Worm (Caenorhabditis elegans): ENCODE data around the gene Y81B9A.2.
"Not testable (repeated sequence)": the region's sequence is repeated elsewhere in the genome, so short reads cannot be mapped to it uniquely, and the experiment has no call there.

Y81B9A.2 gene

ce11 chrX:9194081-9194480, 10.1 kb downstream of the Y81B9A.2 start:
- TF ChIP-seq aha-1 (tag) (peak; percentile 93), Y105C5A.15 (GFP tag; IDR thresholded peaks at IDR 0.05) (no peak), unc-62 (GFP tag; optimal IDR thresholded peaks at IDR 0.05 in 1 of 2) (peak in 1 of 2 experiments; percentile 70), unc-62 (tag; optimal IDR thresholded peaks at IDR 0.05) (no peak)

DNA sequence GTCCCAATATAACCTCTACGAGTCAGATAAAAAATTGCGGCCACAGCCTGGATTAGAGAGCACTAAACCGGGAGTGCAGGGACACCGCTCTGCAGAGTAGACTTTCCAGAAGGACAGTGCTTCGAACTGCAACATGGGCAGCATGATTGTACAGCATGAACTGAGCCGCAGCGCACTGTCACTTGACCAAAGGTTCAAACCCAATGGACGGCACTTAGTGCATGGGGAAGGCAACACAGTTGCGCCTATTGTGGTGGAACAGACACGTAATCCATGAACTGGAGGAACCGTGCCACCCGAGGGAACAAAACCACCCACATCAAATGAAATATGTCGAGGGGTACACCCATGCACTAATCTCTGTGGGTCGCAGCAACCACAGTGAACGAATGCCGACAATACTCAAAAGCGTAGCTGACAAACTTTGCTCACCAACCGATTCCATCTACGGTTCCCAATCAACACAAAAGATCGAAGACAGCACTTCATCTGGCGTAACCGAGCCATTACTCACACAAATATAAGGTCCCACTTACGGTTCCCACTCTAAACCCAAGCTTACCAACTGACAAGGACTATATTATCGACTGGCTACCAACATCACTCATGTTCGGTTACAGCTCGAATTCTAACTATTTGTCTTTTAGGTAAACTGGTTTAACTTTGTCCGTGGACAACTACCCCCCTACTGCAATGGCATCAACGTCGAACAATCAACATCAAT, 11.6 kb downstream of the Y81B9A.2 start:
- TF ChIP-seq unc-62 (GFP tag; optimal IDR thresholded peaks at IDR 0.05 in 1 of 2), result peak in 1 of 2 experiments; percentile 77
- no peak for TF ChIP-seq unc-62 (tag; optimal IDR thresholded peaks at IDR 0.05)
- TF ChIP-seq aha-1 (tag), result peak; percentile 96
- TF ChIP-seq R02D3.7 (tag; optimal IDR thresholded peaks at IDR 0.05), result no peak

DNA sequence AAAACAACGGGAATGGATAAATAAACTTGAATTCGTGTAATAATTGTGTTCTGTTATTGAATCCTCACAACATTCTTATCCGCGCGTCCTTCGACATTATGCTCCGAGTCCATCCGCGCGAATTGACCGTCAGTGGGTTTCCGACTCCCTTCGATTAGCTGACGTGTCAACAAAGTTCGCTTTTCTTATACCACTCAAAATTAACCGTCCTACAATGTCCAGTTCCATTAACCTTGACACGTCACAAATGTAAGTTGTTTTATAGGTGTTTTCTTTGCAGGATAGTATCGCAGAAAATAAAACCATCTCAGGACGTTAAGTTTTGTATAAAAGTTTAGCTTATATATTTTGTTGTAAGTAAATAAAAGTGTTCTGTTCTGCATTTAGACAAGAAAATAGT, 19.5 kb downstream of the Y81B9A.2 start, which contains the start of gene crb-3:
TSS of gene crb-3 (plus strand) at position 301 of the 400 bp plus-strand sequence.
- TF ChIP-seq lin-29 (GFP tag; IDR thresholded peaks at IDR 0.05); spr-3 (GFP tag; optimal IDR thresholded peaks at IDR 0.05); attf-4 (tag; optimal IDR thresholded peaks at IDR 0.05): not testable (repeated sequence)

DNA sequence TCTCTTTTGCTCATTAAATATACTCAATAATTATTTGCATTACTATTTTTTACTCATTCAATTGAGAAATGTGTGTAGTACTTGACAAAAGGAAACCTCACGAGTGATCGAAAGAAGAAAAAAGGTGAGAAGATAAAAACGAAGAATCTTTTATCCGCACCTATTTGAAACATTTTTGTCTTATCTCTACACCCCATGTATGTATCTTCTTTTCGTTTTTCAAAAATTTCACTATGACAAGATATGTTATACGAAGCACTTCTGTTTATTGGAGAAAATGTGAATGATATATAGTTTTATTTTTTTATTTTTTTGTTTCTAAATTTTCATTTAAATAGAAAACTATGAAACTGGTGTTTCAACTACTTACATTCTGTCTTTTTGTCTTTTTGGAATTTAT, 21.1 kb downstream of the Y81B9A.2 start:
- TF ChIP-seq unc-62 (GFP tag; optimal IDR thresholded peaks at IDR 0.05 in 1 of 2), result peak in 1 of 2 experiments; percentile 53
- TF ChIP-seq unc-62 (tag; optimal IDR thresholded peaks at IDR 0.05), result no peak
- no peak for TF ChIP-seq T26A8.4 (GFP tag; IDR thresholded peaks at IDR 0.05)
- no peak for TF ChIP-seq ceh-32 (tag; optimal IDR thresholded peaks at IDR 0.05; ENCODE audit: poor library complexity)

DNA sequence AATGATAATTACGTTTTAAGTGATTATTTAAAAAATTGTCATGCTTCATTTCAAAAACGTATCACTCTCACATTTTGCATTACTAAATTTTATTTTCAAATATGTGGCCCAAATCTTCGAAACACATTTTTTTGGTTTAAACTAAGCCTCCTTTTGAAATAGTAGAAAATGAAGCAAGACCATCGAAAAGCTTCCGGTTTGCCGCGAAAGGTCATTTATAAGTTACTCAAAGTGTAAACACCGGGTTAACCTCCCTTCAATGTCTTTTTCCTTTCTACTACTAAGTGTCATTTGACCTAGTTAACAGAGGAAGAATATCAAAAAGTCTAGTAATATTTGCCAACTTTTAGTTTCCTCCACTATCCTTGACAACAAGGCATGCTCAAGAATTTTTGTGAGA, 22.8 kb downstream of the Y81B9A.2 start:
- TF ChIP-seq unc-62 (GFP tag; optimal IDR thresholded peaks at IDR 0.05 in 1 of 2) (peak in 1 of 2 experiments; percentile 93), unc-62 (tag; optimal IDR thresholded peaks at IDR 0.05) (no peak), sdz-12 (GFP tag; optimal IDR thresholded peaks at IDR 0.05) (no peak)

DNA sequence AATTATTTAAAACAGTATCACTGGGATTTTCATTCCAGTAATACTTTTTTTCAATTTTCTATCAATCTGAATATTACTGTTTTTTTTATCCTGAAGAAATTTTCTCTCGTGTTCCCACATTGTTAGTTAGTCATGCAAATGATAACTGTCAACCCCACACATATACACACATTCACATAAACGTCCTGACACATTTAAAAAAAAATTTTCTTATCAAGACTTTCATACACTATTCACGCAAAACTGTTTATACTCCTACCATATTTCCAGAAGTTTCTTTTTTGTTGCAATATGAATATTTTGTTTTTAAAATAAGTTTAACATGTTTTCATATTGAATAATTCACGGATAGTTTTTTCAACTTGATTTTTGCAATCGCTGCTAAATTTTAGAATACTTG, 24.6 kb downstream of the Y81B9A.2 start:
- TF ChIP-seq tag-97 (GFP tag; IDR thresholded peaks at IDR 0.05) (no peak), nhr-76 (tag; optimal IDR thresholded peaks at IDR 0.05) (no peak), mxl-3 (GFP tag; optimal IDR thresholded peaks at IDR 0.05) (no peak), snpc-4 (tag; optimal IDR thresholded peaks at IDR 0.05) (no peak), lir-3 (tag; optimal IDR thresholded peaks at IDR 0.05) (no peak), ceh-32 (tag; optimal IDR thresholded peaks at IDR 0.05; ENCODE audit: poor library complexity) (no peak), hlh-11 (tag; optimal IDR thresholded peaks at IDR 0.05) (peak; percentile 1), zip-11 (GFP tag; IDR thresholded peaks at IDR 0.05) (no peak), lim-7 (GFP tag; IDR thresholded peaks at IDR 0.05) (no peak), zfp-2 (tag; optimal IDR thresholded peaks at IDR 0.05) (no peak), saeg-2 (GFP tag; IDR thresholded peaks at IDR 0.05) (no peak), F44E2.7 (GFP tag; IDR thresholded peaks at IDR 0.05) (no peak), daf-16 (GFP tag; optimal IDR thresholded peaks at IDR 0.05) (no peak), daf-16 (tag; optimal IDR thresholded peaks at IDR 0.05) (peak; percentile 83), zag-1 (tag; optimal IDR thresholded peaks at IDR 0.05) (no peak), attf-4 (tag; optimal IDR thresholded peaks at IDR 0.05) (no peak), lin-1 (GFP tag; IDR thresholded peaks at IDR 0.05) (no peak), pqm-1 (tag; optimal IDR thresholded peaks at IDR 0.05) (peak; percentile 57), fos-1 (tag; optimal IDR thresholded peaks at IDR 0.05) (no peak), hlh-30 (tag; optimal IDR thresholded peaks at IDR 0.05; ENCODE audit: insufficient read depth) (peak; percentile 21), mdt-29 (GFP tag; IDR thresholded peaks at IDR 0.05) (no peak), ZK337.2 (GFP tag; IDR thresholded peaks at IDR 0.05) (no peak), dmd-8 (GFP tag; IDR thresholded peaks at IDR 0.05) (no peak), egl-27 (tag; optimal IDR thresholded peaks at IDR 0.05) (no peak), egl-43 (GFP tag; IDR thresholded peaks at IDR 0.05) (no peak), set-16 (GFP tag; IDR thresholded peaks at IDR 0.05) (no peak), F49E8.2 (tag; optimal IDR thresholded peaks at IDR 0.05; ENCODE audit: borderline replicate concordance) (no peak), nhr-25 (tag; optimal IDR thresholded peaks at IDR 0.05; ENCODE audit: borderline replicate concordance, insufficient read depth) (no peak), unc-39 (tag; optimal IDR thresholded peaks at IDR 0.05) (no peak), mxl-2 (GFP tag; conservative IDR thresholded peaks at IDR 0.05) (no peak), lin-39 (tag; optimal IDR thresholded peaks at IDR 0.05) (no peak), daf-19 (GFP tag; conservative IDR thresholded peaks at IDR 0.05) (no peak)

Measured in whole organism, L4 larva.